Worm (Caenorhabditis elegans) whole organism, mixed stage, embryonic: ENCODE measurements around the gene clec-194.

Source experiments
- bed-3 ChIP-seq: fragments of 200-800 bp; sonication (Bioruptor generic); optimal IDR thresholded peaks from 3 replicates; lab custom pipeline; 2018; ENCODE audit warnings: mild to moderate bottlenecking, missing genetic modification characterization, moderate library complexity, missing compliant biosample characterization
- blmp-1 ChIP-seq: fragments of 150-350 bp; optimal IDR thresholded peaks from 2 replicates; lab custom pipeline; 2014; ENCODE audit warnings: missing biosample characterization, missing genetic modification characterization
- ceh-83 ChIP-seq: fragments of 200-800 bp; sonication (Bioruptor generic); optimal IDR thresholded peaks from 2 replicates; lab custom pipeline; 2018; ENCODE audit warnings: mild to moderate bottlenecking, missing genetic modification characterization, missing compliant biosample characterization
- ces-1 ChIP-seq: fragments of 150-350 bp; optimal IDR thresholded peaks from 2 replicates; lab custom pipeline; 2014; ENCODE audit warnings: missing biosample characterization, missing genetic modification reagents, missing genetic modification characterization
- elt-1 ChIP-seq: sonication (generic microtip); optimal IDR thresholded peaks from 2 replicates; lab custom pipeline; 2017; ENCODE audit warnings: missing genetic modification characterization, mild to moderate bottlenecking, missing compliant biosample characterization, antibody characterized with exemption, moderate library complexity, borderline replicate concordance; ENCODE audit not compliant: insufficient read depth
- elt-3 ChIP-seq: fragments of 150-350 bp; optimal IDR thresholded peaks from 2 replicates; lab custom pipeline; 2014; ENCODE audit warnings: missing biosample characterization, missing genetic modification characterization
- nhr-237 ChIP-seq: fragments of 150-350 bp; optimal IDR thresholded peaks from 2 replicates; lab custom pipeline; 2014; ENCODE audit warnings: missing biosample characterization, missing genetic modification characterization
- nhr-76 ChIP-seq: sonication (generic microtip); optimal IDR thresholded peaks from 2 replicates; lab custom pipeline; 2017; ENCODE audit warnings: missing biosample characterization, missing genetic modification characterization
- snpc-4 ChIP-seq: fragments of 150-350 bp; optimal IDR thresholded peaks from 2 replicates; lab custom pipeline; 2014; ENCODE audit warnings: missing biosample characterization, missing genetic modification characterization
- tbx-8 ChIP-seq: fragments of 200-800 bp; sonication (Bioruptor generic); optimal IDR thresholded peaks from 2 replicates; lab custom pipeline; 2018; ENCODE audit warnings: mild to moderate bottlenecking, missing genetic modification characterization, moderate library complexity, missing compliant biosample characterization
- unc-39 ChIP-seq: fragments of 150-350 bp; optimal IDR thresholded peaks from 2 replicates; lab custom pipeline; 2014; ENCODE audit warnings: missing biosample characterization, missing genetic modification characterization
- unc-62 ChIP-seq: fragments of 150-350 bp; optimal IDR thresholded peaks from 2 replicates; lab custom pipeline; 2014; ENCODE audit warnings: missing biosample characterization, missing genetic modification reagents, missing genetic modification characterization

DNA sequence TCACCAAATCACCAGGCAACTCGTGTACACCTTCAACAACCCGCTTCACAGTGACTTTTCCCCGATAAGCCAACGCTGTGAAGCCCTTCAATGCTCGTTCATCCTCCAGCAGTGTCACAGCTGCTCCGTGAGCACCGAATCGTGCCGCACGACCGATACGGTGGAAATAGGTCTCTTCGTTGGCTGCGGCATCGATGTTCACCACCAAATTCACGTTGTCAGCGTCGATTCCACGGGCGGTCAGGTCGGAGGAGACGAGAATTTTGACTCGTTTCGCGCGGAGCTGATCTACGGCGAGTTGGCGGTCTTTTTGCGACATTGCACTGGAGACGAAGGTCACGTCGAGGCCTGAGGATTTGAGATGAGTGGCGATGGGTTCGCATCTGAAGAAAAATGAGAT lies 29.2 kb downstream of the clec-194 start:
- TF ChIP-seq unc-39 (tag; lab: Kevin White, UChicago) = no peak
- TF ChIP-seq elt-1 (tag; lab: Kevin White, UChicago) = no peak
- no peak for TF ChIP-seq blmp-1 (tag; lab: Kevin White, UChicago)
- no peak for TF ChIP-seq unc-62
- TF ChIP-seq tbx-8 (GFP tag; lab: Kevin White, UChicago) = no peak
- no peak for TF ChIP-seq ceh-83 (GFP tag; lab: Kevin White, UChicago)
- no peak for TF ChIP-seq snpc-4
- no peak for TF ChIP-seq bed-3 (GFP tag; lab: Kevin White, UChicago)
- TF ChIP-seq nhr-237 (tag; lab: Kevin White, UChicago) = no peak
- no peak for TF ChIP-seq elt-3 (tag; lab: Kevin White, UChicago)
- no peak for TF ChIP-seq ces-1 (GFP tag; lab: Kevin White, UChicago)
- TF ChIP-seq nhr-76 (tag; lab: Kevin White, UChicago) = no peak
